Fruit fly (Drosophila melanogaster) whole organism, embryonic: ENCODE results near the gene scyl.

Source experiments
- Antp ChIP-seq: fragments of 200-800 bp; sonication (Bioruptor generic); optimal IDR thresholded peaks from 3 replicates; lab custom pipeline; 2016; ENCODE audit warnings: missing biosample characterization, missing genetic modification characterization
- Atf3 ChIP-seq: fragments of 200-800 bp; sonication (Bioruptor generic); optimal IDR thresholded peaks from 3 replicates; lab custom pipeline; 2016; ENCODE audit warnings: missing biosample characterization, missing genetic modification characterization
- B-H2 ChIP-seq: fragments of 200-800 bp; sonication (Bioruptor generic); optimal IDR thresholded peaks from 2 replicates; lab custom pipeline; 2018; ENCODE audit warnings: missing biosample characterization, mild to moderate bottlenecking, missing genetic modification characterization
- BEAF-32 ChIP-seq: fragments of 200-800 bp; sonication (Bioruptor generic); optimal IDR thresholded peaks from 3 replicates; lab custom pipeline; 2017; ENCODE audit warnings: missing biosample characterization, missing genetic modification characterization, mild to moderate bottlenecking, moderate library complexity, missing genetic modification reagents
- BtbVII ChIP-seq: fragments of 200-800 bp; sonication (Bioruptor generic); optimal IDR thresholded peaks from 3 replicates; lab custom pipeline; 2017; ENCODE audit warnings: missing biosample characterization, mild to moderate bottlenecking, missing genetic modification characterization
- CG11456 ChIP-seq: fragments of 200-800 bp; sonication (Bioruptor generic); IDR thresholded peaks from 3 replicates; pipeline ENCODE4 v1.3.6; 2022; ENCODE audit warnings: missing biosample characterization, missing genetic modification characterization
- CG11696 ChIP-seq: fragments of 200-800 bp; sonication (Bioruptor generic); IDR thresholded peaks from 2 replicates; pipeline ENCODE4 v1.3.6; 2022; ENCODE audit warnings: missing biosample characterization, missing genetic modification characterization
- CG12391 ChIP-seq: fragments of 200-800 bp; sonication (Bioruptor generic); optimal IDR thresholded peaks from 3 replicates; lab custom pipeline; 2018; ENCODE audit warnings: missing biosample characterization, mild to moderate bottlenecking, missing genetic modification characterization, moderate library complexity
- CG12769 ChIP-seq: fragments of 200-800 bp; sonication (Bioruptor generic); optimal IDR thresholded peaks from 2 replicates; lab custom pipeline; 2019; ENCODE audit warnings: missing biosample characterization, mild to moderate bottlenecking, missing genetic modification characterization, moderate library complexity
- CG14050 ChIP-seq: fragments of 200-800 bp; sonication (Bioruptor generic); IDR thresholded peaks from 3 replicates; pipeline ENCODE4 v1.3.6; 2022; ENCODE audit warnings: missing biosample characterization, missing genetic modification characterization
- CG14667 ChIP-seq: fragments of 200-800 bp; sonication (Bioruptor generic); IDR thresholded peaks from 2 replicates; pipeline ENCODE4 v1.3.6; 2022; ENCODE audit warnings: missing biosample characterization, missing genetic modification characterization
- CG1602 ChIP-seq: fragments of 200-800 bp; sonication (Bioruptor generic); optimal IDR thresholded peaks from 3 replicates; lab custom pipeline; 2016; ENCODE audit warnings: missing biosample characterization, missing genetic modification characterization
- CG1832 ChIP-seq: fragments of 200-800 bp; sonication (Bioruptor generic); optimal IDR thresholded peaks from 2 replicates; lab custom pipeline; 2017; ENCODE audit warnings: missing biosample characterization, mild to moderate bottlenecking, missing genetic modification characterization, inconsistent platforms
- CG2129 ChIP-seq: fragments of 200-800 bp; sonication (Bioruptor generic); IDR thresholded peaks from 2 replicates; pipeline ENCODE4 v1.3.6; 2022; ENCODE audit warnings: missing biosample characterization, missing genetic modification characterization; ENCODE audit not compliant: partially characterized antibody
- CG31388 ChIP-seq: fragments of 200-800 bp; sonication (Bioruptor generic); optimal IDR thresholded peaks from 2 replicates; lab custom pipeline; 2016; ENCODE audit warnings: missing biosample characterization, missing genetic modification characterization
- CG31441 ChIP-seq: fragments of 200-800 bp; sonication (Bioruptor generic); IDR thresholded peaks from 2 replicates; pipeline ENCODE4 v1.3.6; 2022; ENCODE audit warnings: missing biosample characterization, missing genetic modification characterization
- CG5180 ChIP-seq: fragments of 200-800 bp; sonication (Bioruptor generic); optimal IDR thresholded peaks from 3 replicates; lab custom pipeline; 2017; ENCODE audit warnings: missing biosample characterization, missing genetic modification characterization, mild to moderate bottlenecking, moderate library complexity, missing genetic modification reagents
- CG7745 ChIP-seq: fragments of 200-800 bp; sonication (Bioruptor generic); optimal IDR thresholded peaks from 2 replicates; lab custom pipeline; 2018; ENCODE audit warnings: missing biosample characterization, mild to moderate bottlenecking, missing genetic modification characterization, moderate library complexity
- CG7963 ChIP-seq: fragments of 200-800 bp; sonication (Bioruptor generic); IDR thresholded peaks from 3 replicates; pipeline ENCODE4 v1.3.6; 2022; ENCODE audit warnings: missing biosample characterization, missing genetic modification characterization; ENCODE audit not compliant: partially characterized antibody
- CG8388 ChIP-seq: fragments of 200-800 bp; sonication (Bioruptor generic); optimal IDR thresholded peaks from 2 replicates; lab custom pipeline; 2019; ENCODE audit warnings: missing biosample characterization, mild to moderate bottlenecking, missing genetic modification characterization, moderate library complexity
- CG8765 ChIP-seq: fragments of 200-800 bp; sonication (Bioruptor generic); IDR thresholded peaks from 2 replicates; pipeline ENCODE4 v1.3.6; 2022; ENCODE audit warnings: missing biosample characterization, missing genetic modification characterization
- CTCF ChIP-seq: fragments of 200-800 bp; sonication (Bioruptor generic); optimal IDR thresholded peaks from 2 replicates; lab custom pipeline; 2017; ENCODE audit warnings: missing biosample characterization, mild to moderate bottlenecking, missing genetic modification characterization, moderate library complexity
- D19B ChIP-seq: fragments of 200-800 bp; sonication (Bioruptor generic); optimal IDR thresholded peaks from 2 replicates; lab custom pipeline; 2017; ENCODE audit warnings: missing biosample characterization, mild to moderate bottlenecking, missing genetic modification characterization
- Dad ChIP-seq: fragments of 200-800 bp; sonication (Bioruptor generic); optimal IDR thresholded peaks from 3 replicates; lab custom pipeline; 2016; ENCODE audit warnings: missing biosample characterization, missing genetic modification characterization
- Dip3 ChIP-seq: fragments of 200-800 bp; sonication (Bioruptor generic); optimal IDR thresholded peaks from 3 replicates; lab custom pipeline; 2016; ENCODE audit warnings: missing biosample characterization, missing genetic modification characterization
- PHDP ChIP-seq: fragments of 200-800 bp; sonication (Bioruptor generic); optimal IDR thresholded peaks from 3 replicates; lab custom pipeline; 2018; ENCODE audit warnings: missing biosample characterization, mild to moderate bottlenecking, missing genetic modification characterization, moderate library complexity
- Pdp1 ChIP-seq, 2 experiments: fragments of 200-800 bp; sonication (Bioruptor generic); optimal IDR thresholded peaks; 3 replicates each; lab custom pipeline; 2016; ENCODE audit warnings: missing biosample characterization in 2 of 2, missing genetic modification characterization in 2 of 2, mild to moderate bottlenecking in 1 of 2, moderate library complexity in 1 of 2
- Rx ChIP-seq: fragments of 200-800 bp; sonication (Bioruptor generic); IDR thresholded peaks from 2 replicates; pipeline ENCODE4 v1.3.6; 2022; ENCODE audit warnings: missing biosample characterization, missing genetic modification characterization
- Six4 ChIP-seq: fragments of 200-800 bp; sonication (Bioruptor generic); optimal IDR thresholded peaks from 2 replicates; lab custom pipeline; 2016; ENCODE audit warnings: missing biosample characterization, missing genetic modification characterization
- Sox102F ChIP-seq: fragments of 200-800 bp; sonication (Bioruptor generic); optimal IDR thresholded peaks from 2 replicates; lab custom pipeline; 2018; ENCODE audit warnings: missing biosample characterization, mild to moderate bottlenecking, missing genetic modification characterization, moderate library complexity
- YL-1 ChIP-seq: fragments of 200-800 bp; sonication (Bioruptor generic); optimal IDR thresholded peaks from 3 replicates; lab custom pipeline; 2017; ENCODE audit warnings: missing biosample characterization, mild to moderate bottlenecking, missing genetic modification characterization
- abd-A ChIP-seq: fragments of 200-800 bp; sonication (Bioruptor generic); optimal IDR thresholded peaks from 3 replicates; lab custom pipeline; 2019; ENCODE audit warnings: missing biosample characterization, mild to moderate bottlenecking, missing genetic modification characterization, moderate library complexity
- cg ChIP-seq: fragments of 200-800 bp; sonication (Bioruptor generic); optimal IDR thresholded peaks from 3 replicates; lab custom pipeline; 2019; ENCODE audit warnings: missing biosample characterization, mild to moderate bottlenecking, missing genetic modification characterization, moderate library complexity
- dmrt11E ChIP-seq: fragments of 200-800 bp; sonication (Bioruptor generic); optimal IDR thresholded peaks from 3 replicates; lab custom pipeline; 2018; ENCODE audit warnings: missing biosample characterization, mild to moderate bottlenecking, missing genetic modification characterization, moderate library complexity
- inv ChIP-seq: fragments of 200-800 bp; sonication (Bioruptor generic); IDR thresholded peaks from 2 replicates; pipeline ENCODE4 v1.3.6; 2022; ENCODE audit warnings: missing biosample characterization, missing genetic modification characterization; ENCODE audit not compliant: partially characterized antibody
- jing ChIP-seq: fragments of 200-800 bp; sonication (Bioruptor generic); optimal IDR thresholded peaks from 2 replicates; lab custom pipeline; 2018; ENCODE audit warnings: missing biosample characterization, mild to moderate bottlenecking, missing genetic modification characterization
- kah ChIP-seq: fragments of 200-800 bp; sonication (Bioruptor generic); optimal IDR thresholded peaks from 2 replicates; lab custom pipeline; 2018; ENCODE audit warnings: missing biosample characterization, mild to moderate bottlenecking, missing genetic modification characterization
- otp ChIP-seq: fragments of 200-800 bp; sonication (Bioruptor generic); IDR thresholded peaks from 3 replicates; pipeline ENCODE4, ENCODE4 v1.3.6; 2022; ENCODE audit warnings: missing biosample characterization, missing genetic modification characterization
- pan ChIP-seq, 4 experiments: fragments of >200 bp in 3 of 4; fragments of 200-800 bp in 1 of 4; sonication (Bioruptor generic) in 1 of 4; optimal IDR thresholded peaks in 3 of 4; IDR thresholded peaks in 1 of 4; 2 replicates each; pipeline versions ENCODE4 v1.3.6 to Lab custom; 2017 to 2022; ENCODE audit warnings: missing biosample characterization in 2 of 4, missing genetic modification characterization in 2 of 4, mixed read lengths in 1 of 4
- pros ChIP-seq: fragments of 200-800 bp; sonication (Bioruptor generic); optimal IDR thresholded peaks from 3 replicates; lab custom pipeline; 2019; ENCODE audit warnings: missing biosample characterization, mild to moderate bottlenecking, missing genetic modification characterization, moderate library complexity
- run ChIP-seq: fragments of 200-800 bp; sonication (Bioruptor generic); optimal IDR thresholded peaks from 3 replicates; lab custom pipeline; 2018; ENCODE audit warnings: missing biosample characterization, mild to moderate bottlenecking, missing genetic modification characterization
- sens ChIP-seq: fragments of 200-800 bp; sonication (Bioruptor generic); peaks from one replicate; lab custom pipeline; 2016; ENCODE audit warnings: missing biosample characterization, missing genetic modification characterization
- sisA ChIP-seq: fragments of 200-800 bp; sonication (Bioruptor generic); IDR thresholded peaks from 2 replicates; pipeline ENCODE4 v1.3.6; 2022; ENCODE audit warnings: missing biosample characterization, missing genetic modification characterization
- slp2 ChIP-seq: fragments of 200-800 bp; sonication (Bioruptor generic); optimal IDR thresholded peaks from 2 replicates; lab custom pipeline; 2016; ENCODE audit warnings: missing biosample characterization, missing genetic modification characterization
- tin ChIP-seq: fragments of 200-800 bp; sonication (Bioruptor generic); optimal IDR thresholded peaks from 3 replicates; lab custom pipeline; 2016; ENCODE audit warnings: missing biosample characterization, missing genetic modification characterization
- trh ChIP-seq: fragments of 200-800 bp; sonication (Bioruptor generic); optimal IDR thresholded peaks from 2 replicates; lab custom pipeline; 2016; ENCODE audit warnings: missing biosample characterization, missing genetic modification characterization
- vfl ChIP-seq: fragments of 200-800 bp; sonication (Bioruptor generic); optimal IDR thresholded peaks from 2 replicates; lab custom pipeline; 2016; ENCODE audit warnings: missing biosample characterization, missing genetic modification characterization
- yki ChIP-seq: fragments of >200 bp; optimal IDR thresholded peaks from 3 replicates; lab custom pipeline; 2018
- zen2 ChIP-seq: fragments of 200-800 bp; sonication (Bioruptor generic); IDR thresholded peaks from 3 replicates; pipeline ENCODE4 v1.3.6; 2022; ENCODE audit warnings: missing biosample characterization, missing genetic modification characterization; ENCODE audit not compliant: partially characterized antibody

scyl gene

dm6 chr3L:11247370-11248255 lies 4.5 kb upstream of the scyl start (continued):
- TF ChIP-seq zen2: peak; percentile 66
- no peak for TF ChIP-seq CG8765 (GFP tag; lab: Robert Waterston, UW)
- TF ChIP-seq CG11696 (GFP tag; lab: Robert Waterston, UW): peak; percentile 70
- peak; percentile 88 for TF ChIP-seq cg (GFP tag; lab: Kevin White, UChicago)
- TF ChIP-seq otp: no peak
- TF ChIP-seq trh (GFP tag; lab: Kevin White, UChicago): no peak
- TF ChIP-seq run (tag; lab: Kevin White, UChicago): no peak
- no peak for TF ChIP-seq CG8388
- no peak for TF ChIP-seq Atf3
- no peak for TF ChIP-seq kah (GFP tag; lab: Kevin White, UChicago)
- TF ChIP-seq CG12391 (tag; lab: Kevin White, UChicago): no peak
- peak; percentile 42 for TF ChIP-seq abd-A
- TF ChIP-seq CTCF (GFP tag; lab: Kevin White, UChicago): no peak
- no peak for TF ChIP-seq CG1832
- TF ChIP-seq CG14667 (GFP tag; lab: Robert Waterston, UW): no peak
- no peak for TF ChIP-seq CG7745 (tag; lab: Kevin White, UChicago)
- peak; percentile 12 for TF ChIP-seq PHDP (tag; lab: Kevin White, UChicago)
- no peak for TF ChIP-seq CG2129
- TF ChIP-seq YL-1 (GFP tag; lab: Kevin White, UChicago): no peak
- no peak for TF ChIP-seq Dad (GFP tag; lab: Kevin White, UChicago)
- no peak for TF ChIP-seq Antp
- peak; percentile 3 for TF ChIP-seq CG12769
- TF ChIP-seq pros (GFP tag; lab: Kevin White, UChicago): peak; percentile 54
- no peak for TF ChIP-seq Sox102F (GFP tag; lab: Kevin White, UChicago)
- no peak for TF ChIP-seq slp2 (GFP tag; lab: Kevin White, UChicago)
- no peak for TF ChIP-seq jing (GFP tag; lab: Kevin White, UChicago)
- no peak for TF ChIP-seq CG1602 (GFP tag; lab: Kevin White, UChicago)
- no peak for TF ChIP-seq pan (optimal IDR thresholded peaks at IDR 0.05; lab: Kevin White, UChicago)
- no peak for TF ChIP-seq pan (GFP tag; optimal IDR thresholded peaks at IDR 0.05 in 1 of 2, IDR thresholded peaks at IDR 0.05 in 1 of 2)
- TF ChIP-seq Pdp1 (GFP tag; optimal IDR thresholded peaks at IDR 0.05; lab: Kevin White, UChicago): peak in 1 of 2 experiments; percentile 3
- TF ChIP-seq vfl (GFP tag; lab: Kevin White, UChicago): no peak
- peak; percentile 28 for TF ChIP-seq BtbVII
- no peak for TF ChIP-seq Rx
- TF ChIP-seq sisA (GFP tag; lab: Robert Waterston, UW): no peak
- TF ChIP-seq inv: no peak
- TF ChIP-seq Dip3 (GFP tag; lab: Kevin White, UChicago): no peak
- TF ChIP-seq CG31388 (GFP tag; lab: Kevin White, UChicago): no peak
- no peak for TF ChIP-seq B-H2
- no peak for TF ChIP-seq CG14050 (GFP tag; lab: Robert Waterston, UW)
- TF ChIP-seq CG31441 (GFP tag; lab: Robert Waterston, UW): no peak
- TF ChIP-seq dmrt11E (tag; lab: Kevin White, UChicago): no peak
- no peak for TF ChIP-seq CG11456 (GFP tag; lab: Robert Waterston, UW)
- TF ChIP-seq tin (GFP tag; lab: Kevin White, UChicago): no peak
- no peak for TF ChIP-seq CG7963
- TF ChIP-seq D19B: no peak
- TF ChIP-seq CG5180: no peak
- peak; percentile 50 for TF ChIP-seq yki (lab: Kevin White, UChicago)
- no peak for TF ChIP-seq BEAF-32 (GFP tag; lab: Kevin White, UChicago)
- peak; percentile 80 for TF ChIP-seq sens (GFP tag; lab: Kevin White, UChicago)
- no peak for TF ChIP-seq Six4 (GFP tag; lab: Kevin White, UChicago)
